Worm (Caenorhabditis elegans): ENCODE data around the gene K09A9.8.

The K09A9.8 gene

DNA sequence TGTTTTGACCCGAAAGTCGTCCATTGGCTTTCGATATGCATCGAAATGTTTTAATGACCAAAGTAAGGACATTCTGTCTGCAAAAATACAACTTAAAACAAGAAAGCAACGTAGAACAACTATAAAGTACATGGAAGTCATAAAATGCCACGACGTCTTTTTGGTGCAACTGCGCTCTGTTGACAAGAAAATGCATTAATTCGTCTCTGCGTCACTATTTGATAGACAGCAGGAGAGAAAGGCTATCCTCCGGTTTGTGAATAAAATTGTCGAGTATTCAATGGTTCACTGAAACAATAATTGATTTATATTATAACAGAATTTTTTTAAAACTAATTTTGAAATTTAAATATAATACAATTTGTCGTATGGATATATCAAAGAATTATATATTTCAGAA is 19.5 kb upstream of the K09A9.8 start, which contains the start of gene ergi-3 (continued):
- TF ChIP-seq dve-1 (tag; optimal IDR thresholded peaks at IDR 0.05) (peak; percentile 28), nfya-1 (tag; optimal IDR thresholded peaks at IDR 0.05) (peak; percentile 18), ceh-48 (tag; optimal IDR thresholded peaks at IDR 0.05) (no peak), ceh-34 (tag; optimal IDR thresholded peaks at IDR 0.05) (no peak), sdc-2 (tag; optimal IDR thresholded peaks at IDR 0.05) (no peak), pat-9 (tag; optimal IDR thresholded peaks at IDR 0.05) (no peak), ref-2 (tag; optimal IDR thresholded peaks at IDR 0.05) (no peak), ets-4 (tag; optimal IDR thresholded peaks at IDR 0.05) (no peak), unc-3 (GFP tag; conservative IDR thresholded peaks at IDR 0.05) (no peak), unc-3 (tag; optimal IDR thresholded peaks at IDR 0.05) (no peak), lim-6 (tag; optimal IDR thresholded peaks at IDR 0.05) (no peak), elt-2 (tag; optimal IDR thresholded peaks at IDR 0.05) (no peak), ceh-24 (tag; optimal IDR thresholded peaks at IDR 0.05) (no peak), che-1 (tag; optimal IDR thresholded peaks at IDR 0.05) (no peak), pqm-1 (tag; optimal IDR thresholded peaks at IDR 0.05) (no peak), ceh-22 (tag; optimal IDR thresholded peaks at IDR 0.05) (no peak), ama-1 (optimal IDR thresholded peaks at IDR 0.05) (no peak), pros-1 (tag; optimal IDR thresholded peaks at IDR 0.05) (peak; percentile 7)

DNA sequence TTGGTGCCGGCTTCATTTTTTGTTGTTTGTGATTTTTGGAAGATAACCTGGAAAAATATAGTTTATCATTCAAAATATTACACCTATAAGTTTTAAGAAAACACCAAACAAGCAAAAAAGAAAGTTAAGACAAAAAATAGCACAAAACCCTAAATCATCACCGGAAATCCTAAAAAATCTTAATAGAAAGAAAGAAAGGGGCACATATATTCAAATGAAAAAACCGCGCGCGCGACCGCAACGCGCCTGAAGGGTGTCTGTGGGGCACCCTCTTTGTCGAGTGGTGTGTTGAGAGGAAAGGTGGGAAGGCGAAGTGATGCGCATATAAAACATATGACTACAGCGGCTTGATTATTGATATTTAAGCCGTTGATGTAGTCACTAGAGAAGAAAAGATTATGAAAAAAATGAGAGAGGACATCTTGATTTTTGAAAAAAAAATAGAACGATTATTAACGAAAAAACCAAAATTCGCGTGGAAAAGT is 16.8 kb upstream of the K09A9.8 start, which contains the start of gene K09E9.3:
Gene K09E9.3 (minus strand): TSS at position 51 of the 485 bp plus-strand sequence.
- no peak for TF ChIP-seq ceh-18 (tag; optimal IDR thresholded peaks at IDR 0.05)
- no peak for TF ChIP-seq fkh-10 (GFP tag; optimal IDR thresholded peaks at IDR 0.05)
- TF ChIP-seq ceh-31 (tag; optimal IDR thresholded peaks at IDR 0.05) = peak; percentile 2
- TF ChIP-seq sox-4 (tag; optimal IDR thresholded peaks at IDR 0.05) = no peak
- peak; percentile 37 for TF ChIP-seq nfya-1 (tag; optimal IDR thresholded peaks at IDR 0.05)
- TF ChIP-seq fkh-6 (tag; optimal IDR thresholded peaks at IDR 0.05) = no peak
- TF ChIP-seq madf-2 (tag; optimal IDR thresholded peaks at IDR 0.05) = no peak
- no peak for TF ChIP-seq unc-3 (GFP tag; conservative IDR thresholded peaks at IDR 0.05)
- TF ChIP-seq unc-3 (tag; optimal IDR thresholded peaks at IDR 0.05) = no peak
- no peak for TF ChIP-seq K02D7.2 (tag; optimal IDR thresholded peaks at IDR 0.05)
- no peak for TF ChIP-seq C38D4.7 (GFP tag; optimal IDR thresholded peaks at IDR 0.05)

DNA sequence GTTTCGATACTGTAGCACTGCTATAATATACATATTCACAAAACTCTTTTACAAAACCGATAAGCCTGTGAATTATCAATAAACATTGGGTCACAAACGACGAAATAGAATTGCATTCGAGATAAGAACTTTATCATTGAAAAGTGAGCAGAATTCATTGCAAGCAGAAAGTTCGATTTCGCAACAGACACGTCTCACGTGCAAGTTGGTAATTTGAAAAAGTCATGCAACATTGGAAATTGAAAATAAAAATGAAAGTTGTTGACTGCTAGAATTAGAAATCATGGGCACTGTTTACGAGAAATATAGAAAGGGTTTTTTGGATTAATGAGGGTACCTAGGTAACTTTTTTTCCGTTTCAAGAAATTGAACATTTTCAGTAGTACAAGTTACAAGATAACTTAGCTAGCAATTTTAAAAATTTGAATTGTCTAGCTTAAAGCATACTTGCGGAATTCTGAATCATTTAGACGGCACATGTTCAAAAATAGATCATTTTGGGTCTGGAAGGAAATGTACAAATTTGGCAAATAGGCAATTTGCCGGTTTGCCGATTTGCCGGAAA is 13.6 kb upstream of the K09A9.8 start:
- no peak for TF ChIP-seq tbx-7 (tag; optimal IDR thresholded peaks at IDR 0.05)
- no peak for TF ChIP-seq hlh-13 (GFP tag; optimal IDR thresholded peaks at IDR 0.05)
- peak; percentile 88 for TF ChIP-seq elt-2 (tag; optimal IDR thresholded peaks at IDR 0.05)
- TF ChIP-seq ceh-24 (tag; optimal IDR thresholded peaks at IDR 0.05) = no peak
- TF ChIP-seq unc-42 (tag; optimal IDR thresholded peaks at IDR 0.05) = no peak
- TF ChIP-seq madf-2 (tag; optimal IDR thresholded peaks at IDR 0.05) = no peak

DNA sequence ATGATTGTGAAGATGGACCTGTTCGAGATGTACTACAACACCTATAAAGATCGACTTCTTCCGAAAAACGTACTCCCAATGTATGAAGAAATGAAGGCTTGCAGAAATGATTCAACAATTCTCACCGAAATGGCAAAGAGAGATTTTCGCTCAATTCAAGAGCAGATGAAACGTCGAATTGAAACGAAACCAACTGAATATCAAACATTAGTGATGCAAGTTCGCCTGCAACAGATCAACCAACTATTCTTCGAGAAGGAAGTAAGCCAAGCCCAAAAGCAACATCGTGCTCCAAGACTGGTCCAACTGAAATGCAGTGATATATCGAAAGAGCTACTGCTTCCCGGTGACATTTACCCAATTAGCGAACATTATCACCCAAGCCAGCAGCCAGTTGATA is 12.7 kb upstream of the K09A9.8 start:
- TF ChIP-seq ahr-1 (tag; optimal IDR thresholded peaks at IDR 0.05) = no peak

DNA sequence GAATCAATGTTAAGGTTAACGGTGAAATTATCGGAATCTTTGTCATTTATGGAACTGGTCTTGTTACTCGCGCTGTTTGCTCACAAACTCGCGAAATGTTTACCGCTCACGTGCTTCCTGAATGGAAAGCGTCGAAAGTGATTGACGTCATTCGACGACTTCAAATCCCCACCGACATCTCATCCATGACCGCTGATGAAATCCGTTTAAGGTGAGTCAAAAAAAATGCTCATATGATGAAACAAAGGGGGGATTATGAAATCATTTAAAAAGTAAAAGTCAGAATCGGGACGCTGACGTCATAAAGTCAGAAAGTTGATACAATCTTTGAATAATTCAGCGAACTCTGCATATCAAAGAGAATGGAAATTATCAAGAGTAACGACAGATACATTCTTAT is 11.6 kb upstream of the K09A9.8 start:
- TF ChIP-seq fax-1 (tag; optimal IDR thresholded peaks at IDR 0.05) = no peak
- no peak for TF ChIP-seq elt-2 (tag; optimal IDR thresholded peaks at IDR 0.05)
- no peak for TF ChIP-seq hlh-13 (GFP tag; optimal IDR thresholded peaks at IDR 0.05)
- no peak for TF ChIP-seq ceh-31 (tag; optimal IDR thresholded peaks at IDR 0.05)
- TF ChIP-seq ceh-18 (tag; optimal IDR thresholded peaks at IDR 0.05) = no peak
- no peak for TF ChIP-seq unc-55 (GFP tag; optimal IDR thresholded peaks at IDR 0.05)
- no peak for TF ChIP-seq che-1 (tag; optimal IDR thresholded peaks at IDR 0.05)
- no peak for TF ChIP-seq pha-4 (tag; optimal IDR thresholded peaks at IDR 0.05)
- TF ChIP-seq T23F11.4 (GFP tag; optimal IDR thresholded peaks at IDR 0.05) = no peak
- no peak for TF ChIP-seq hlh-6 (tag; optimal IDR thresholded peaks at IDR 0.05)
- no peak for TF ChIP-seq ahr-1 (tag; optimal IDR thresholded peaks at IDR 0.05)
- TF ChIP-seq dve-1 (tag; optimal IDR thresholded peaks at IDR 0.05) = no peak
- TF ChIP-seq pag-3 (tag; optimal IDR thresholded peaks at IDR 0.05; ENCODE audit: borderline replicate concordance) = no peak
- TF ChIP-seq ceh-22 (tag; optimal IDR thresholded peaks at IDR 0.05) = no peak
- no peak for TF ChIP-seq ceh-34 (tag; optimal IDR thresholded peaks at IDR 0.05)
- TF ChIP-seq ceh-9 (tag; optimal IDR thresholded peaks at IDR 0.05) = no peak
- no peak for TF ChIP-seq pat-9 (tag; optimal IDR thresholded peaks at IDR 0.05)
- no peak for TF ChIP-seq K09A11.1 (tag; optimal IDR thresholded peaks at IDR 0.05; ENCODE audit: insufficient read depth)
